Worm (Caenorhabditis elegans): ENCODE measurements around the gene K02C4.2.

Gene K02C4.2

DNA sequence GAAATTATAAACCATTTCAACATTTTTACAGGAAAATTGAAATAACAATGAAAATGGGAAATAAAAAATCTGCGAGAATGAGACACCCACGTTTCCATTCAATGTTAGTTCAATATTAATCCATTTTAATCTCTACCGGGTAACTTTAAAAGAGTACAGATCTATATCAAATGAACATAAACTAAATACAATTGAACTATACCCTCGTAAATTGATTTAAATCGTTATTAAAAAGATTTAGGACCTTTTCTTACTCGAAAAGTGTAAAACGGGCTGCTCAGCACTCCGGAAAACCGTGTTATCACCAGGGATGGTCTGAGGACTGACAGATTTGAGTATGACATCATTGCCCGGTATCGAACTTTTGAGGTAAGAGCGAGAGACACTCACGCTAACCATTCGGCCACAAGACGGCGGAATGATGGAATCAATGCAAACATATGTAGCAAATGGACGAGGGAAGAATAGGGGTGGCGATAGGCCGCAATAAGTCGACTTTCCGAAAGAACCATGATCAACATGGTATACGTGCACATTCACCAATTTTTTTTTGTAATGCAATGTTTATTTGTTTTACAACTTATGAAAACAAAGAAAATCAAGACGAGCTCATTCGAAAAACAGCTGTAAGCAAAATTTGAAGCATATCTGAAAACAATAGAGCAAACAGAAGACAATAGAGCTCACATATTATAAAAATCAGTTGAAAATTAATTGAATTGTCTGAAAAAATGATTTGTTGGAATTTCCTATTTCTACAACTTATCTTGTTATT, 31.5 kb downstream of the K02C4.2 start, which contains the start of the genes chst-1 and C41C4.9 (continued):
- TF ChIP-seq cebp-1 (GFP tag; IDR thresholded peaks at IDR 0.05) (peak; percentile 23; the same call in 1 of the 2 replicates), cebp-1 (tag; optimal IDR thresholded peaks at IDR 0.05) (no peak), Y56A3A.18 (GFP tag; IDR thresholded peaks at IDR 0.05) (peak; percentile 93), F39B2.1 (GFP tag; IDR thresholded peaks at IDR 0.05) (peak; percentile 58; the same call in 1 of the 2 replicates), hmg-1.2 (GFP tag; IDR thresholded peaks at IDR 0.05) (peak; percentile 69), dox-1 (GFP tag; IDR thresholded peaks at IDR 0.05) (no peak), ztf-25 (GFP tag; IDR thresholded peaks at IDR 0.05) (peak; percentile 96), tbx-9 (tag; optimal IDR thresholded peaks at IDR 0.05; ENCODE audit: borderline replicate concordance) (peak; percentile 61), madf-3 (GFP tag; IDR thresholded peaks at IDR 0.05) (no peak), B0019.2 (GFP tag; conservative IDR thresholded peaks at IDR 0.05) (no peak), Y67H2A.10 (GFP tag; conservative IDR thresholded peaks at IDR 0.05) (no peak), nfya-2 (GFP tag; IDR thresholded peaks at IDR 0.05) (no peak), ztf-3 (GFP tag; optimal IDR thresholded peaks at IDR 0.05) (peak; percentile 36), dpff-1 (tag; optimal IDR thresholded peaks at IDR 0.05) (peak; percentile 83), chd-7 (tag; optimal IDR thresholded peaks at IDR 0.05) (peak; percentile 88), nhr-120 (GFP tag; IDR thresholded peaks at IDR 0.05) (no peak), ceh-58 (GFP tag; IDR thresholded peaks at IDR 0.05) (no peak), B0035.1 (tag; optimal IDR thresholded peaks at IDR 0.05) (peak; percentile 46), F55B11.4 (tag; optimal IDR thresholded peaks at IDR 0.05; ENCODE audit: borderline replicate concordance, insufficient read depth) (peak; percentile 35), zim-3 (tag; optimal IDR thresholded peaks at IDR 0.05) (peak; percentile 95), F49E8.2 (tag; optimal IDR thresholded peaks at IDR 0.05; ENCODE audit: insufficient read depth) (peak; percentile 41), nfyb-1 (GFP tag; IDR thresholded peaks at IDR 0.05) (peak; percentile 91), lir-1 (GFP tag; conservative IDR thresholded peaks at IDR 0.05) (no peak; the same call in 1 of the 2 replicates), die-1 (tag; optimal IDR thresholded peaks at IDR 0.05) (peak; percentile 96), rec-8 (tag; optimal IDR thresholded peaks at IDR 0.05) (peak; percentile 85 to 97), pha-4 (tag; optimal IDR thresholded peaks at IDR 0.05) (no peak), aptf-2 (GFP tag; conservative IDR thresholded peaks at IDR 0.05) (no peak), snpc-4 (GFP tag; optimal IDR thresholded peaks at IDR 0.05) (peak; percentile 67), snpc-4 (tag; optimal IDR thresholded peaks at IDR 0.05) (peak in 2 of 4 experiments; percentile 74 to 75), lag-1 (GFP tag; IDR thresholded peaks at IDR 0.05) (0 out of 2 replicates have a peak, but pooled peaks have one; percentile 38), gei-17 (GFP tag; optimal IDR thresholded peaks at IDR 0.05) (no peak), Y53F4B.3 (GFP tag; IDR thresholded peaks at IDR 0.05) (no peak), xnd-1 (tag; optimal IDR thresholded peaks at IDR 0.05) (no peak), F57A8.1 (GFP tag; optimal IDR thresholded peaks at IDR 0.05) (peak; percentile 93), egl-44 (GFP tag; IDR thresholded peaks at IDR 0.05) (peak; percentile 95), ets-4 (GFP tag; optimal IDR thresholded peaks at IDR 0.05) (peak; percentile 91), snpc-1.3 (tag; optimal IDR thresholded peaks at IDR 0.05; ENCODE audit: insufficient read depth) (peak; percentile 92), K11D2.4 (GFP tag; IDR thresholded peaks at IDR 0.05) (no peak), F37B4.10 (GFP tag; IDR thresholded peaks at IDR 0.05) (0 out of 2 replicates have a peak, but pooled peaks have one; percentile 90), tlf-1 (GFP tag; optimal IDR thresholded peaks at IDR 0.05) (peak; percentile 64), K12H6.12 (tag; optimal IDR thresholded peaks at IDR 0.05) (peak; percentile 57), ceh-27 (GFP tag; optimal IDR thresholded peaks at IDR 0.05) (peak; percentile 88), ZK185.1 (tag; optimal IDR thresholded peaks at IDR 0.05; ENCODE audit: poor library complexity, severe bottlenecking) (peak; percentile 80), F23B12.7 (tag; optimal IDR thresholded peaks at IDR 0.05; ENCODE audit: insufficient read depth) (peak; percentile 81), rcor-1 (GFP tag; IDR thresholded peaks at IDR 0.05) (peak; percentile 75)

All from whole organism, young adult.